Fruit fly (Drosophila melanogaster) whole organism, embryonic: ENCODE results near the gene CG14354.

Source experiments
- Ada2b ChIP-seq: fragments of 200-800 bp; sonication (Bioruptor generic); IDR thresholded peaks from 2 replicates; pipeline ENCODE4 v1.3.6; 2022; ENCODE audit warnings: missing biosample characterization, missing genetic modification characterization
- Blimp-1 ChIP-seq: fragments of 200-800 bp; sonication (Bioruptor generic); optimal IDR thresholded peaks from 3 replicates; lab custom pipeline; 2018; ENCODE audit warnings: missing biosample characterization, missing genetic modification characterization, mild to moderate bottlenecking, moderate library complexity, missing genetic modification reagents
- BtbVII ChIP-seq: fragments of 200-800 bp; sonication (Bioruptor generic); optimal IDR thresholded peaks from 3 replicates; lab custom pipeline; 2017; ENCODE audit warnings: missing biosample characterization, mild to moderate bottlenecking, missing genetic modification characterization
- CG11504 ChIP-seq: fragments of 200-800 bp; sonication (Bioruptor generic); optimal IDR thresholded peaks from 3 replicates; lab custom pipeline; 2019; ENCODE audit warnings: missing biosample characterization, mild to moderate bottlenecking, missing genetic modification characterization, moderate library complexity
- CG12391 ChIP-seq: fragments of 200-800 bp; sonication (Bioruptor generic); optimal IDR thresholded peaks from 3 replicates; lab custom pipeline; 2018; ENCODE audit warnings: missing biosample characterization, mild to moderate bottlenecking, missing genetic modification characterization, moderate library complexity
- CG13296 ChIP-seq: fragments of 200-800 bp; sonication (Bioruptor generic); optimal IDR thresholded peaks from 3 replicates; lab custom pipeline; 2018; ENCODE audit warnings: missing biosample characterization, mild to moderate bottlenecking, missing genetic modification characterization
- CG13424 ChIP-seq: fragments of 200-800 bp; sonication (Bioruptor generic); optimal IDR thresholded peaks from 2 replicates; lab custom pipeline; 2019; ENCODE audit warnings: missing biosample characterization, mild to moderate bottlenecking, missing genetic modification characterization, moderate library complexity
- CG15269 ChIP-seq: fragments of 200-800 bp; sonication (Bioruptor generic); optimal IDR thresholded peaks from 2 replicates; lab custom pipeline; 2018; ENCODE audit warnings: missing biosample characterization, mild to moderate bottlenecking, missing genetic modification characterization, moderate library complexity
- CG15514 ChIP-seq: fragments of 200-800 bp; sonication (Bioruptor generic); optimal IDR thresholded peaks from 3 replicates; lab custom pipeline; 2017; ENCODE audit warnings: missing biosample characterization, missing genetic modification characterization, mild to moderate bottlenecking, moderate library complexity, missing genetic modification reagents
- CG17328 ChIP-seq: fragments of 200-800 bp; sonication (Bioruptor generic); IDR thresholded peaks from 2 replicates; pipeline ENCODE4 v1.3.6; 2022; ENCODE audit warnings: missing biosample characterization, missing genetic modification characterization
- CG17568 ChIP-seq: fragments of 200-800 bp; sonication (Bioruptor generic); optimal IDR thresholded peaks from 2 replicates; lab custom pipeline; 2018; ENCODE audit warnings: missing biosample characterization, mild to moderate bottlenecking, missing genetic modification characterization, moderate library complexity
- CG18599 ChIP-seq: fragments of 200-800 bp; sonication (Bioruptor generic); optimal IDR thresholded peaks from 3 replicates; lab custom pipeline; 2017; ENCODE audit warnings: missing biosample characterization, missing genetic modification characterization, mild to moderate bottlenecking, moderate library complexity, missing genetic modification reagents
- CG2678 ChIP-seq: fragments of 200-800 bp; sonication (Bioruptor generic); optimal IDR thresholded peaks from 3 replicates; lab custom pipeline; 2019; ENCODE audit warnings: missing biosample characterization, mild to moderate bottlenecking, missing genetic modification characterization, moderate library complexity
- CG30403 ChIP-seq: fragments of 200-800 bp; sonication (Bioruptor generic); optimal IDR thresholded peaks from 3 replicates; lab custom pipeline; 2016; ENCODE audit warnings: missing biosample characterization, missing genetic modification characterization
- CG3281 ChIP-seq: fragments of 200-800 bp; sonication (Bioruptor generic); optimal IDR thresholded peaks from 3 replicates; lab custom pipeline; 2017; ENCODE audit warnings: missing biosample characterization, mild to moderate bottlenecking, missing genetic modification characterization
- CG3726 ChIP-seq: fragments of 200-800 bp; sonication (Bioruptor generic); IDR thresholded peaks from 3 replicates; pipeline ENCODE4, ENCODE4 v1.3.6; 2022; ENCODE audit warnings: missing biosample characterization, missing genetic modification characterization
- CG3838 ChIP-seq: fragments of 200-800 bp; sonication (Bioruptor generic); optimal IDR thresholded peaks from 3 replicates; lab custom pipeline; 2016; ENCODE audit warnings: missing biosample characterization, missing genetic modification characterization
- CG6854 ChIP-seq: fragments of 200-800 bp; sonication (Bioruptor generic); optimal IDR thresholded peaks from 3 replicates; lab custom pipeline; 2017; ENCODE audit warnings: missing biosample characterization, mild to moderate bottlenecking, missing genetic modification characterization
- CG7839 ChIP-seq: fragments of 200-800 bp; sonication (Bioruptor generic); optimal IDR thresholded peaks from 3 replicates; lab custom pipeline; 2018; ENCODE audit warnings: missing biosample characterization, mild to moderate bottlenecking, missing genetic modification characterization, moderate library complexity
- CG9215 ChIP-seq: fragments of 200-800 bp; sonication (Bioruptor generic); IDR thresholded peaks from 2 replicates; pipeline ENCODE4 v1.3.6; 2022; ENCODE audit warnings: missing biosample characterization, missing genetic modification characterization
- Deaf1 ChIP-seq: fragments of 200-800 bp; optimal IDR thresholded peaks from 3 replicates; lab custom pipeline; 2019; ENCODE audit warnings: missing biosample characterization, mild to moderate bottlenecking, missing genetic modification characterization, moderate library complexity
- Dref ChIP-seq: fragments of 200-800 bp; sonication (Bioruptor generic); IDR thresholded peaks from 2 replicates; pipeline ENCODE4 v1.3.6; 2022; ENCODE audit warnings: missing biosample characterization, missing genetic modification characterization
- Drgx ChIP-seq: fragments of 200-800 bp; sonication (Bioruptor generic); IDR thresholded peaks from 2 replicates; pipeline ENCODE4 v1.3.6; 2022; ENCODE audit warnings: missing biosample characterization, missing genetic modification characterization
- E2f1 ChIP-seq: fragments of 200-800 bp; sonication (Bioruptor generic); IDR thresholded peaks from 2 replicates; pipeline ENCODE4 v1.3.6; 2022; ENCODE audit warnings: missing biosample characterization, missing genetic modification characterization
- Fer3 ChIP-seq: fragments of 200-800 bp; sonication (Bioruptor generic); optimal IDR thresholded peaks from 2 replicates; lab custom pipeline; 2018; ENCODE audit warnings: missing biosample characterization, mild to moderate bottlenecking, missing genetic modification characterization, moderate library complexity
- HLH3B ChIP-seq: fragments of 200-800 bp; sonication (Bioruptor generic); IDR thresholded peaks from 2 replicates; pipeline ENCODE4 v1.3.6; 2022; ENCODE audit warnings: missing biosample characterization, missing genetic modification characterization
- Hmr ChIP-seq: fragments of 200-800 bp; sonication (Bioruptor generic); optimal IDR thresholded peaks from 3 replicates; lab custom pipeline; 2017; ENCODE audit warnings: mild to moderate bottlenecking, missing biosample characterization, missing genetic modification reagents, missing genetic modification characterization
- Meics ChIP-seq: fragments of 200-800 bp; sonication (Bioruptor generic); optimal IDR thresholded peaks from 2 replicates; lab custom pipeline; 2017; ENCODE audit warnings: missing biosample characterization, mild to moderate bottlenecking, missing genetic modification characterization
- PHDP ChIP-seq: fragments of 200-800 bp; sonication (Bioruptor generic); optimal IDR thresholded peaks from 3 replicates; lab custom pipeline; 2018; ENCODE audit warnings: missing biosample characterization, mild to moderate bottlenecking, missing genetic modification characterization, moderate library complexity
- Ptx1 ChIP-seq: fragments of 200-800 bp; sonication (Bioruptor generic); IDR thresholded peaks from 2 replicates; pipeline ENCODE4 v1.3.6; 2022; ENCODE audit warnings: missing biosample characterization, missing genetic modification characterization
- Rfx ChIP-seq: fragments of 200-800 bp; sonication (Bioruptor generic); IDR thresholded peaks from 2 replicates; pipeline ENCODE4 v1.3.6; 2022; ENCODE audit warnings: missing biosample characterization, missing genetic modification characterization
- bab2 ChIP-seq: fragments of 200-800 bp; sonication (Bioruptor generic); optimal IDR thresholded peaks from 2 replicates; lab custom pipeline; 2016; ENCODE audit warnings: missing biosample characterization, missing genetic modification characterization
- cas ChIP-seq: fragments of 200-800 bp; sonication (Bioruptor generic); IDR thresholded peaks from 2 replicates; pipeline ENCODE4 v1.3.6; 2022; ENCODE audit warnings: missing biosample characterization, missing genetic modification characterization
- caup ChIP-seq: fragments of 200-800 bp; sonication (Bioruptor generic); optimal IDR thresholded peaks from 3 replicates; lab custom pipeline; 2017; ENCODE audit warnings: missing biosample characterization, mild to moderate bottlenecking, missing genetic modification characterization, moderate library complexity; ENCODE audit not compliant: severe bottlenecking
- dmrt99B ChIP-seq: fragments of 200-800 bp; sonication (Bioruptor generic); optimal IDR thresholded peaks from 2 replicates; lab custom pipeline; 2018; ENCODE audit warnings: missing biosample characterization, mild to moderate bottlenecking, missing genetic modification characterization, moderate library complexity
- emc ChIP-seq: fragments of 200-800 bp; sonication (Bioruptor generic); optimal IDR thresholded peaks from 2 replicates; lab custom pipeline; 2016; ENCODE audit warnings: missing biosample characterization, missing genetic modification characterization
- en ChIP-seq: fragments of 200-800 bp; sonication (Bioruptor generic); optimal IDR thresholded peaks from 2 replicates; lab custom pipeline; 2016; ENCODE audit warnings: missing biosample characterization, missing genetic modification characterization
- eve ChIP-seq, 2 experiments: fragments of >200 bp; optimal IDR thresholded peaks; 2 replicates each; lab custom pipeline; 2017; ENCODE audit warnings: missing biosample characterization in 2 of 2, missing genetic modification characterization in 2 of 2
- grau ChIP-seq: fragments of 200-800 bp; optimal IDR thresholded peaks from 3 replicates; lab custom pipeline; 2019; ENCODE audit warnings: missing biosample characterization, mild to moderate bottlenecking, missing genetic modification characterization, moderate library complexity
- ind ChIP-seq: fragments of 200-800 bp; sonication (Bioruptor generic); optimal IDR thresholded peaks from 3 replicates; lab custom pipeline; 2016; ENCODE audit warnings: missing biosample characterization, missing genetic modification characterization
- jing ChIP-seq: fragments of 200-800 bp; sonication (Bioruptor generic); optimal IDR thresholded peaks from 2 replicates; lab custom pipeline; 2018; ENCODE audit warnings: missing biosample characterization, mild to moderate bottlenecking, missing genetic modification characterization
- kay ChIP-seq: fragments of 200-800 bp; sonication (Bioruptor generic); optimal IDR thresholded peaks from 2 replicates; lab custom pipeline; 2016; ENCODE audit warnings: missing biosample characterization, missing genetic modification characterization
- lmd ChIP-seq: fragments of 200-800 bp; sonication (Bioruptor generic); IDR thresholded peaks from 2 replicates; pipeline ENCODE4 v1.3.6; 2022; ENCODE audit warnings: missing biosample characterization, missing genetic modification characterization
- nmo ChIP-seq: fragments of 200-800 bp; sonication (Bioruptor generic); optimal IDR thresholded peaks from 2 replicates; lab custom pipeline; 2018; ENCODE audit warnings: missing biosample characterization, mild to moderate bottlenecking, missing genetic modification characterization, moderate library complexity
- row ChIP-seq: fragments of 200-800 bp; sonication (Bioruptor generic); IDR thresholded peaks from 3 replicates; pipeline ENCODE4 v1.3.6; 2022; ENCODE audit warnings: missing biosample characterization, missing genetic modification characterization
- ssp ChIP-seq: fragments of 200-800 bp; sonication (Bioruptor generic); IDR thresholded peaks from 2 replicates; pipeline ENCODE4 v1.3.6; 2022; ENCODE audit warnings: missing biosample characterization, missing genetic modification characterization
- stc ChIP-seq: fragments of 200-800 bp; sonication (Bioruptor generic); IDR thresholded peaks from 2 replicates; pipeline ENCODE4 v1.3.6; 2022; ENCODE audit warnings: missing biosample characterization, missing genetic modification characterization
- tio ChIP-seq: fragments of 200-800 bp; sonication (Bioruptor generic); optimal IDR thresholded peaks from 2 replicates; lab custom pipeline; 2017; ENCODE audit warnings: missing biosample characterization, missing genetic modification characterization, inconsistent platforms
- vvl ChIP-seq: fragments of 200-800 bp; sonication (Bioruptor generic); IDR thresholded peaks from 2 replicates; pipeline ENCODE4 v1.3.6; 2022; ENCODE audit warnings: missing biosample characterization, missing genetic modification characterization

CG14354 gene

DNA sequence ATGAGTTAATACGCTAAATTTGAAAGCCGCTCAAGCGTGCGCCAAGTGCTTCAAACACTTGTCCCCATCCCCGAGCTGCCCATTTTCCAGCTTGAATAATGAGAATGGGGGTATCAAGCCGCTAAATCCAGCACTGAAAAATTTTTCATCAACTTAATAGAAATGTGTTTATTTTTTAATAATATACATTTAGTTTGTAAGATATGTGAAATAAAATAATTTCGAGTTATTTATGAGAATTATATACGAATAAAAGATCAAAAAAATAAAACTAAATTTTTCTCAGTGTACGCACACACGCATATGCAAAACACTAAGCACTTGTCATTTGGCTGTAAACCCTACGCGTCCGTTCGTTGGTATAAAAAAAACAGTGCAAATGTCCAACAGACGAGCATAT, 39.5 kb downstream of the CG14354 start (continued):
- no peak for TF ChIP-seq CG17568 (GFP tag; lab: Kevin White, UChicago)
- peak; percentile 18 for TF ChIP-seq CG13424 (tag; lab: Kevin White, UChicago)
- peak; percentile 33 for TF ChIP-seq CG7839 (tag; lab: Kevin White, UChicago)
- TF ChIP-seq Fer3 (tag; lab: Kevin White, UChicago): peak; percentile 14
- no peak for TF ChIP-seq CG3838 (GFP tag; lab: Kevin White, UChicago)
- peak; percentile 51 for TF ChIP-seq Hmr (GFP tag; lab: Kevin White, UChicago)
- peak; percentile 22 for TF ChIP-seq PHDP (tag; lab: Kevin White, UChicago)
- no peak for TF ChIP-seq Dref
- TF ChIP-seq CG30403: no peak
- TF ChIP-seq tio (GFP tag; lab: Kevin White, UChicago): no peak
- TF ChIP-seq stc (GFP tag; lab: Robert Waterston, UW): 0 out of 2 replicates have a peak, but pooled peaks have one; percentile 15
- TF ChIP-seq emc (GFP tag; lab: Kevin White, UChicago): no peak
- peak; percentile 76 for TF ChIP-seq CG18599 (GFP tag; lab: Kevin White, UChicago)
- TF ChIP-seq ssp: peak; percentile 17; the same call in 1 of the 2 replicates
- no peak for TF ChIP-seq nmo (GFP tag; lab: Kevin White, UChicago)
- peak; percentile 32 for TF ChIP-seq grau
- 0 out of 2 replicates have a peak, but pooled peaks have one; percentile 12 for TF ChIP-seq CG9215 (GFP tag; lab: Robert Waterston, UW)
- TF ChIP-seq BtbVII (GFP tag; lab: Kevin White, UChicago): peak; percentile 20
- TF ChIP-seq jing (GFP tag; lab: Kevin White, UChicago): no peak
- TF ChIP-seq CG17328 (GFP tag; lab: Robert Waterston, UW): 0 out of 2 replicates have a peak, but pooled peaks have one; percentile 18
- TF ChIP-seq CG15269 (tag; lab: Kevin White, UChicago): peak; percentile 28
- TF ChIP-seq kay: no peak
- TF ChIP-seq ind (GFP tag; lab: Kevin White, UChicago): peak; percentile 5
- TF ChIP-seq en (GFP tag; lab: Kevin White, UChicago): no peak
- TF ChIP-seq CG6854 (GFP tag; lab: Kevin White, UChicago): peak; percentile 23
- peak; percentile 46; the same call in 1 of the 2 replicates for TF ChIP-seq Ada2b (GFP tag; lab: Robert Waterston, UW)
- peak; percentile 26 for TF ChIP-seq CG15514 (GFP tag; lab: Kevin White, UChicago)
- peak; percentile 48; the same call in 1 of the 2 replicates for TF ChIP-seq Rfx (GFP tag; lab: Robert Waterston, UW)
- TF ChIP-seq Ptx1 (GFP tag; lab: Robert Waterston, UW): peak; percentile 16; the same call in 1 of the 2 replicates
- peak; percentile 29 for TF ChIP-seq caup (GFP tag; lab: Kevin White, UChicago)
- TF ChIP-seq CG3726 (GFP tag; lab: Robert Waterston, UW): no peak
- TF ChIP-seq Deaf1 (tag; lab: Kevin White, UChicago): no peak
- TF ChIP-seq HLH3B (GFP tag; lab: Robert Waterston, UW): peak; percentile 52
- TF ChIP-seq cas: no peak
- peak; percentile 48; the same call in 1 of the 2 replicates for TF ChIP-seq Drgx (GFP tag; lab: Robert Waterston, UW)
- no peak for TF ChIP-seq bab2 (GFP tag; lab: Kevin White, UChicago)
- TF ChIP-seq CG13296: peak; percentile 24
- 0 out of 2 replicates have a peak, but pooled peaks have one; percentile 35 for TF ChIP-seq vvl
- peak; percentile 3 for TF ChIP-seq CG12391 (tag; lab: Kevin White, UChicago)
- peak; percentile 35; the same call in 1 of the 3 replicates for TF ChIP-seq row (GFP tag; lab: Robert Waterston, UW)
- TF ChIP-seq CG3281 (GFP tag; lab: Kevin White, UChicago): peak; percentile 53
- no peak for TF ChIP-seq E2f1 (GFP tag; lab: Robert Waterston, UW)
- TF ChIP-seq CG2678 (tag; lab: Kevin White, UChicago): peak; percentile 37
- peak; percentile 53 for TF ChIP-seq CG11504 (tag; lab: Kevin White, UChicago)
- peak; percentile 19 for TF ChIP-seq Meics (GFP tag; lab: Kevin White, UChicago)
- TF ChIP-seq eve (GFP tag; optimal IDR thresholded peaks at IDR 0.05; lab: Kevin White, UChicago): peak in 1 of 2 experiments; percentile 41
- TF ChIP-seq Blimp-1 (GFP tag; lab: Kevin White, UChicago): no peak
- peak; percentile 35 for TF ChIP-seq dmrt99B (tag; lab: Kevin White, UChicago)
- 0 out of 2 replicates have a peak, but pooled peaks have one; percentile 31 for TF ChIP-seq lmd (GFP tag; lab: Robert Waterston, UW)
- TF ChIP-seq, all 482 proteins: peak for 56
